Fruit fly (Drosophila melanogaster) whole organism, embryonic: ENCODE measurements around the gene Mlc2.

ENCODE experiments used
- Adf1 ChIP-seq: fragments of 200-800 bp; sonication (Bioruptor generic); IDR thresholded peaks from 2 replicates; pipeline ENCODE4 v1.3.6; 2022; ENCODE audit warnings: missing biosample characterization, missing genetic modification characterization
- BtbVII ChIP-seq: fragments of 200-800 bp; sonication (Bioruptor generic); optimal IDR thresholded peaks from 3 replicates; lab custom pipeline; 2017; ENCODE audit warnings: missing biosample characterization, mild to moderate bottlenecking, missing genetic modification characterization
- CG10565 ChIP-seq: fragments of 200-800 bp; sonication (Bioruptor generic); optimal IDR thresholded peaks from 3 replicates; lab custom pipeline; 2016; ENCODE audit warnings: missing biosample characterization, mild to moderate bottlenecking, missing genetic modification characterization
- CG10654 ChIP-seq: fragments of 200-800 bp; sonication (Bioruptor generic); optimal IDR thresholded peaks from 2 replicates; lab custom pipeline; 2016; ENCODE audit warnings: missing biosample characterization, missing genetic modification characterization
- CG11723 ChIP-seq: fragments of 200-800 bp; sonication (Bioruptor generic); optimal IDR thresholded peaks from 2 replicates; lab custom pipeline; 2017; ENCODE audit warnings: missing biosample characterization, mild to moderate bottlenecking, missing genetic modification characterization
- CG12942 ChIP-seq: fragments of 200-800 bp; sonication (Bioruptor generic); optimal IDR thresholded peaks from 3 replicates; lab custom pipeline; 2016; ENCODE audit warnings: missing biosample characterization, missing genetic modification characterization
- CG16815 ChIP-seq: fragments of 200-800 bp; sonication (Bioruptor generic); optimal IDR thresholded peaks from 3 replicates; lab custom pipeline; 2017; ENCODE audit warnings: missing biosample characterization, mild to moderate bottlenecking, missing genetic modification characterization
- CG17385 ChIP-seq: fragments of 200-800 bp; sonication (Bioruptor generic); optimal IDR thresholded peaks from 3 replicates; lab custom pipeline; 2018; ENCODE audit warnings: missing biosample characterization, mild to moderate bottlenecking, missing genetic modification characterization
- CG2116 ChIP-seq: fragments of 200-800 bp; sonication (Bioruptor generic); optimal IDR thresholded peaks from 3 replicates; lab custom pipeline; 2018; ENCODE audit warnings: missing biosample characterization, mild to moderate bottlenecking, missing genetic modification characterization
- CG2199 ChIP-seq: fragments of 200-800 bp; sonication (Bioruptor generic); IDR thresholded peaks from 3 replicates; pipeline ENCODE4 v1.3.6; 2022; ENCODE audit warnings: missing biosample characterization, missing genetic modification characterization
- CG30431 ChIP-seq: fragments of 200-800 bp; sonication (Bioruptor generic); optimal IDR thresholded peaks from 2 replicates; lab custom pipeline; 2017; ENCODE audit warnings: missing biosample characterization, missing genetic modification characterization
- CG32532 ChIP-seq: fragments of 200-800 bp; sonication (Bioruptor generic); IDR thresholded peaks from 2 replicates; pipeline ENCODE4 v1.3.6; 2022; ENCODE audit warnings: missing biosample characterization, missing genetic modification characterization
- CG42726 ChIP-seq: fragments of 200-800 bp; sonication (Bioruptor generic); IDR thresholded peaks from 2 replicates; pipeline ENCODE4 v1.3.6; 2022; ENCODE audit warnings: missing biosample characterization, missing genetic modification characterization; ENCODE audit not compliant: partially characterized antibody
- CG6272 ChIP-seq: fragments of 200-800 bp; sonication (Bioruptor generic); IDR thresholded peaks from 2 replicates; pipeline ENCODE4 v1.3.6; 2022; ENCODE audit warnings: missing biosample characterization, missing genetic modification characterization
- CG6683 ChIP-seq: fragments of 200-800 bp; sonication (Bioruptor generic); optimal IDR thresholded peaks from 2 replicates; lab custom pipeline; 2017; ENCODE audit warnings: missing biosample characterization, mild to moderate bottlenecking, missing genetic modification characterization, missing genetic modification reagents
- CG7839 ChIP-seq: fragments of 200-800 bp; sonication (Bioruptor generic); optimal IDR thresholded peaks from 3 replicates; lab custom pipeline; 2018; ENCODE audit warnings: missing biosample characterization, mild to moderate bottlenecking, missing genetic modification characterization, moderate library complexity
- CG7928 ChIP-seq: fragments of 200-800 bp; sonication (Bioruptor generic); optimal IDR thresholded peaks from 2 replicates; lab custom pipeline; 2017; ENCODE audit warnings: missing biosample characterization, mild to moderate bottlenecking, missing genetic modification characterization
- CG9797 ChIP-seq: fragments of 200-800 bp; sonication (Bioruptor generic); optimal IDR thresholded peaks from 3 replicates; lab custom pipeline; 2018; ENCODE audit warnings: missing biosample characterization, mild to moderate bottlenecking, missing genetic modification characterization
- CoRest ChIP-seq: fragments of 200-800 bp; sonication (Bioruptor generic); optimal IDR thresholded peaks from 3 replicates; lab custom pipeline; 2018; ENCODE audit warnings: missing biosample characterization, mild to moderate bottlenecking, missing genetic modification characterization, moderate library complexity
- Dad ChIP-seq: fragments of 200-800 bp; sonication (Bioruptor generic); optimal IDR thresholded peaks from 3 replicates; lab custom pipeline; 2016; ENCODE audit warnings: missing biosample characterization, missing genetic modification characterization
- Eip74EF ChIP-seq, 2 experiments: fragments of 200-800 bp in 1 of 2; fragments of >200 bp in 1 of 2; sonication (Bioruptor generic) in 1 of 2; optimal IDR thresholded peaks; 2 replicates each; lab custom pipeline; 2017 to 2019; ENCODE audit warnings: missing biosample characterization in 2 of 2, missing genetic modification characterization in 2 of 2, mild to moderate bottlenecking in 1 of 2, moderate library complexity in 1 of 2
- Hey ChIP-seq: fragments of 200-800 bp; sonication (Bioruptor generic); optimal IDR thresholded peaks from 3 replicates; lab custom pipeline; 2018; ENCODE audit warnings: missing biosample characterization, mild to moderate bottlenecking, missing genetic modification characterization
- Mad ChIP-seq: fragments of 200-800 bp; sonication (Bioruptor generic); optimal IDR thresholded peaks from 2 replicates; lab custom pipeline; 2016; ENCODE audit warnings: missing biosample characterization, missing genetic modification characterization
- Nf-YB ChIP-seq: fragments of 200-800 bp; sonication (Bioruptor generic); optimal IDR thresholded peaks from 3 replicates; lab custom pipeline; 2019; ENCODE audit warnings: missing biosample characterization, mild to moderate bottlenecking, missing genetic modification characterization, moderate library complexity
- Optix ChIP-seq: fragments of 200-800 bp; sonication (Bioruptor generic); IDR thresholded peaks from 3 replicates; pipeline ENCODE4 v1.3.6; 2022; ENCODE audit warnings: missing biosample characterization, missing genetic modification characterization
- Poxn ChIP-seq: fragments of 200-800 bp; sonication (Bioruptor generic); IDR thresholded peaks from 2 replicates; pipeline ENCODE4 v1.3.6; 2022; ENCODE audit warnings: missing biosample characterization, missing genetic modification characterization
- Side ChIP-seq: fragments of 200-800 bp; sonication (Bioruptor generic); optimal IDR thresholded peaks from 2 replicates; lab custom pipeline; 2016; ENCODE audit warnings: missing biosample characterization, missing genetic modification characterization
- Sox100B ChIP-seq: fragments of 200-800 bp; sonication (Bioruptor generic); optimal IDR thresholded peaks from 3 replicates; lab custom pipeline; 2018; ENCODE audit warnings: missing biosample characterization, mild to moderate bottlenecking, missing genetic modification characterization
- Xbp1 ChIP-seq: fragments of 200-800 bp; sonication (Bioruptor generic); optimal IDR thresholded peaks from 3 replicates; lab custom pipeline; 2016; ENCODE audit warnings: missing biosample characterization, mild to moderate bottlenecking, missing genetic modification characterization
- ato ChIP-seq: fragments of 200-800 bp; sonication (Bioruptor generic); IDR thresholded peaks from 2 replicates; pipeline ENCODE4 v1.3.6; 2022; ENCODE audit warnings: missing biosample characterization, missing genetic modification characterization; ENCODE audit not compliant: partially characterized antibody
- bowl ChIP-seq: fragments of 200-800 bp; sonication (Bioruptor generic); IDR thresholded peaks from 2 replicates; pipeline ENCODE4 v1.3.6; 2022; ENCODE audit warnings: missing biosample characterization, missing genetic modification characterization
- chn ChIP-seq: fragments of 200-800 bp; sonication (Bioruptor generic); optimal IDR thresholded peaks from 2 replicates; lab custom pipeline; 2016; ENCODE audit warnings: missing biosample characterization, missing genetic modification characterization
- cwo ChIP-seq: fragments of 200-800 bp; sonication (Bioruptor generic); optimal IDR thresholded peaks from 3 replicates; lab custom pipeline; 2017; ENCODE audit warnings: missing biosample characterization, missing genetic modification characterization, mild to moderate bottlenecking, moderate library complexity, missing genetic modification reagents
- danr ChIP-seq: fragments of 200-800 bp; sonication (Bioruptor generic); IDR thresholded peaks from 2 replicates; pipeline ENCODE4 v1.3.6; 2022; ENCODE audit warnings: missing biosample characterization, missing genetic modification characterization
- emc ChIP-seq: fragments of 200-800 bp; sonication (Bioruptor generic); optimal IDR thresholded peaks from 2 replicates; lab custom pipeline; 2016; ENCODE audit warnings: missing biosample characterization, missing genetic modification characterization
- fd3F ChIP-seq: fragments of 200-800 bp; sonication (Bioruptor generic); optimal IDR thresholded peaks from 2 replicates; lab custom pipeline; 2018; ENCODE audit warnings: missing biosample characterization, mild to moderate bottlenecking, missing genetic modification characterization, moderate library complexity
- fu2 ChIP-seq: fragments of 200-800 bp; sonication (Bioruptor generic); optimal IDR thresholded peaks from 2 replicates; lab custom pipeline; 2016; ENCODE audit warnings: missing biosample characterization, missing genetic modification characterization
- grn ChIP-seq: fragments of 200-800 bp; sonication (Bioruptor generic); optimal IDR thresholded peaks from 3 replicates; lab custom pipeline; 2017; ENCODE audit warnings: missing biosample characterization, missing genetic modification characterization
- gsb ChIP-seq: fragments of 200-800 bp; sonication (Bioruptor generic); IDR thresholded peaks from 2 replicates; pipeline ENCODE4 v1.3.6; 2022; ENCODE audit warnings: missing biosample characterization, missing genetic modification characterization
- knrl ChIP-seq: fragments of 200-800 bp; sonication (Bioruptor generic); IDR thresholded peaks from 3 replicates; pipeline ENCODE4 v1.3.6; 2022; ENCODE audit warnings: missing biosample characterization, missing genetic modification characterization; ENCODE audit not compliant: partially characterized antibody
- lmd ChIP-seq: fragments of 200-800 bp; sonication (Bioruptor generic); IDR thresholded peaks from 2 replicates; pipeline ENCODE4 v1.3.6; 2022; ENCODE audit warnings: missing biosample characterization, missing genetic modification characterization
- otp ChIP-seq: fragments of 200-800 bp; sonication (Bioruptor generic); IDR thresholded peaks from 3 replicates; pipeline ENCODE4, ENCODE4 v1.3.6; 2022; ENCODE audit warnings: missing biosample characterization, missing genetic modification characterization
- p53 ChIP-seq: fragments of 200-800 bp; sonication (Bioruptor generic); optimal IDR thresholded peaks from 2 replicates; lab custom pipeline; 2016; ENCODE audit warnings: missing biosample characterization, missing genetic modification characterization
- schlank ChIP-seq: fragments of 200-800 bp; sonication (Bioruptor generic); optimal IDR thresholded peaks from 2 replicates; lab custom pipeline; 2018; ENCODE audit warnings: missing biosample characterization, mild to moderate bottlenecking, missing genetic modification characterization
- shn ChIP-seq: fragments of 200-800 bp; sonication (Bioruptor generic); optimal IDR thresholded peaks from 3 replicates; lab custom pipeline; 2016; ENCODE audit warnings: missing biosample characterization, missing genetic modification characterization
- ssp ChIP-seq: fragments of 200-800 bp; sonication (Bioruptor generic); IDR thresholded peaks from 2 replicates; pipeline ENCODE4 v1.3.6; 2022; ENCODE audit warnings: missing biosample characterization, missing genetic modification characterization
- tap ChIP-seq: fragments of 200-800 bp; optimal IDR thresholded peaks from 3 replicates; lab custom pipeline; 2019; ENCODE audit warnings: missing biosample characterization, mild to moderate bottlenecking, missing genetic modification characterization, moderate library complexity
- z ChIP-seq: fragments of 200-800 bp; sonication (Bioruptor generic); IDR thresholded peaks from 3 replicates; pipeline ENCODE4 v1.3.6; 2022; ENCODE audit warnings: missing biosample characterization, missing genetic modification characterization

The Mlc2 gene

DNA sequence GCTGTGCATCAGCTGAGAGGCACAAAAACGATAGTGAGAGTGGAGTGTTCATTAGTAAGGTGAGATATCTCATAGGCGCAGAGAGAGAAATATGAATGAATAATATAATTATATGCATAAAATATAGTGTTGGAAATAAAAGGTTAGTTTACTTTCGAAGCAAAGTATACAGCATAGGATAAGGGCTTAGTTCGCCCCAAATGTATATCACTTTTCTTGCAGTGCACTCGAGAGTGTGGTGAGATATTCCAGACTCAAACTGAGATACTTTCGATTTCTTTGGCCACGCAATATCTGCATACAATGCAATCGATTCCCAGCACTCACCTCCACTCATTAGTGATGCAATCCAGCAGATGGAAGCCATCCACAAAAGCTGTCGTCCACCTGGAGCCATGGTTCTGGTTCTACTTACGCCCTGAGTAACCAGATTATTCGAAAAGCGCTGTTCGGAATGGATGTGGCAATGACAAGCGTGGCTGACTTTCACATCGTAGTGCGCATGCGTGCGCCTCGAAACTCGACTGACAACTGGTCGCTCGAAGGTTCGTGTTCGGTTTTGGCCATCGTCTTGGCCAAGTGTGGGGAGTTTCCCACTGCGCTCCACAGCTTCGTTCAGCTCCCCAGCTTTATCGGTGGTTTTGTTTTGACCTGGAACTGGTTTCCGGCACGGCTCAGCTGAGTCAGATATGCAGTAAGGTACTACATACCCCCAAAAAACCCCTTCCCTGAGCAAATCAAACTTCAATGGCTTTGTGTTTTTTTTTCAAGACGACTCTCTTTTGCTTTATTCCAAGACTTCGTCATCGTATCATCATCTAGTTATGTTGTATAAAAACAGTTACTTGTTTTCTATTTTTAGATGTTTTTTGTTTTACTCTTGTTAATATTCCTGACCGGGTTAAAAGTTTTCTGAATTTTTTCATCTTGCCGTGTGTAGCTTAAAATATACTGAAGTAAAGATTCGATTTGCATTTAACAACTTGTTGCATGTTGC is 3.4 kb downstream of the Mlc2 start, which contains the start of gene Rsod (continued):
- TF ChIP-seq CG32532 (peak; percentile 61; the same call in 1 of the 2 replicates), CG10565 (GFP tag; lab: Kevin White, UChicago) (no peak), CG2116 (GFP tag; lab: Kevin White, UChicago) (peak; percentile 5), ato (GFP tag; lab: Robert Waterston, UW) (no peak), shn (GFP tag; lab: Kevin White, UChicago) (no peak), CG9797 (no peak), CG7928 (GFP tag; lab: Kevin White, UChicago) (no peak), fu2 (GFP tag; lab: Kevin White, UChicago) (no peak), Optix (GFP tag; lab: Robert Waterston, UW) (peak; percentile 56), bowl (GFP tag; lab: Robert Waterston, UW) (peak; percentile 47), grn (peak; percentile 7), danr (GFP tag; lab: Robert Waterston, UW) (no peak), otp (GFP tag; lab: Robert Waterston, UW) (peak; percentile 84), CG42726 (no peak), Sox100B (GFP tag; lab: Kevin White, UChicago) (peak; percentile 58), gsb (peak; percentile 55; the same call in 1 of the 2 replicates), lmd (GFP tag; lab: Robert Waterston, UW) (peak; percentile 75), p53 (GFP tag; lab: Kevin White, UChicago) (no peak), schlank (no peak), Xbp1 (GFP tag; lab: Kevin White, UChicago) (peak; percentile 59), Dad (GFP tag; lab: Kevin White, UChicago) (no peak), CG2199 (no peak), CG6272 (GFP tag; lab: Robert Waterston, UW) (peak; percentile 55; the same call in 1 of the 2 replicates), Poxn (GFP tag; lab: Robert Waterston, UW) (no peak), chn (GFP tag; lab: Kevin White, UChicago) (no peak), Adf1 (GFP tag; lab: Robert Waterston, UW) (no peak), Eip74EF (GFP tag; optimal IDR thresholded peaks at IDR 0.05; lab: Kevin White, UChicago) (peak in 1 of 2 experiments; percentile 11), ssp (GFP tag; lab: Robert Waterston, UW) (peak; percentile 56), CG10654 (peak; percentile 40), emc (GFP tag; lab: Kevin White, UChicago) (no peak), z (GFP tag; lab: Robert Waterston, UW) (peak; percentile 61; the same call in 2 of the 3 replicates), Nf-YB (no peak), CG12942 (GFP tag; lab: Kevin White, UChicago) (no peak), Side (GFP tag; lab: Kevin White, UChicago) (no peak), CG6683 (no peak), CoRest (tag; lab: Kevin White, UChicago) (peak; percentile 27), fd3F (no peak), knrl (GFP tag; lab: Robert Waterston, UW) (no peak), CG7839 (peak; percentile 62), CG16815 (GFP tag; lab: Kevin White, UChicago) (peak; percentile 9), CG11723 (GFP tag; lab: Kevin White, UChicago) (peak; percentile 36), Hey (tag; lab: Kevin White, UChicago) (no peak), CG30431 (peak; percentile 26), tap (tag; lab: Kevin White, UChicago) (peak; percentile 36), Mad (GFP tag; lab: Kevin White, UChicago) (no peak), CG17385 (no peak), BtbVII (GFP tag; lab: Kevin White, UChicago) (peak; percentile 10), cwo (GFP tag; lab: Kevin White, UChicago) (no peak)
